Worm (Caenorhabditis elegans): ENCODE data around the gene C47D2.1.

C47D2.1 gene

ce11 chrX:8262734-8263133 lies 47.9 kb downstream of the C47D2.1 start:
- TF ChIP-seq scrt-1 (GFP tag; IDR thresholded peaks at IDR 0.05) (no peak), B0310.2 (tag; optimal IDR thresholded peaks at IDR 0.05) (no peak), hmbx-1 (tag; optimal IDR thresholded peaks at IDR 0.05) (no peak), ceh-36 (tag; optimal IDR thresholded peaks at IDR 0.05) (no peak), flt-1 (GFP tag; IDR thresholded peaks at IDR 0.05) (no peak), ets-7 (tag; optimal IDR thresholded peaks at IDR 0.05) (no peak)
